Worm (Caenorhabditis elegans) whole organism, mixed stage, embryonic: Measurements from ENCODE around the gene T25B9.12.

Experiments used
- M03D4.4 ChIP-seq: sonication (generic microtip); optimal IDR thresholded peaks from 2 replicates; lab custom pipeline; 2017; ENCODE audit warnings: mild to moderate bottlenecking, missing genetic modification characterization, missing compliant biosample characterization
- bed-3 ChIP-seq: fragments of 200-800 bp; sonication (Bioruptor generic); optimal IDR thresholded peaks from 3 replicates; lab custom pipeline; 2018; ENCODE audit warnings: mild to moderate bottlenecking, missing genetic modification characterization, moderate library complexity, missing compliant biosample characterization
- blmp-1 ChIP-seq: fragments of 150-350 bp; optimal IDR thresholded peaks from 2 replicates; lab custom pipeline; 2014; ENCODE audit warnings: missing biosample characterization, missing genetic modification characterization
- ceh-39 ChIP-seq: fragments of 150-350 bp; optimal IDR thresholded peaks from 2 replicates; lab custom pipeline; 2014; ENCODE audit warnings: missing biosample characterization, missing genetic modification characterization
- ceh-83 ChIP-seq: fragments of 200-800 bp; sonication (Bioruptor generic); optimal IDR thresholded peaks from 2 replicates; lab custom pipeline; 2018; ENCODE audit warnings: mild to moderate bottlenecking, missing genetic modification characterization, missing compliant biosample characterization
- ces-1 ChIP-seq: fragments of 150-350 bp; optimal IDR thresholded peaks from 2 replicates; lab custom pipeline; 2014; ENCODE audit warnings: missing biosample characterization, missing genetic modification reagents, missing genetic modification characterization
- cnd-1 ChIP-seq: fragments of 200-800 bp; sonication (Bioruptor generic); optimal IDR thresholded peaks from 2 replicates; lab custom pipeline; 2018; ENCODE audit warnings: mild to moderate bottlenecking, missing genetic modification characterization, missing compliant biosample characterization
- elt-1 ChIP-seq: sonication (generic microtip); optimal IDR thresholded peaks from 2 replicates; lab custom pipeline; 2017; ENCODE audit warnings: missing genetic modification characterization, mild to moderate bottlenecking, missing compliant biosample characterization, antibody characterized with exemption, moderate library complexity, borderline replicate concordance; ENCODE audit not compliant: insufficient read depth
- elt-3 ChIP-seq: fragments of 150-350 bp; optimal IDR thresholded peaks from 2 replicates; lab custom pipeline; 2014; ENCODE audit warnings: missing biosample characterization, missing genetic modification characterization
- flh-1 ChIP-seq: fragments of 200-800 bp; sonication (Bioruptor generic); optimal IDR thresholded peaks from 2 replicates; lab custom pipeline; 2018; ENCODE audit warnings: mild to moderate bottlenecking, missing genetic modification characterization, moderate library complexity, missing compliant biosample characterization
- ham-2 ChIP-seq: fragments of 200-800 bp; sonication (Bioruptor generic); optimal IDR thresholded peaks from 2 replicates; lab custom pipeline; 2018; ENCODE audit warnings: mild to moderate bottlenecking, missing genetic modification characterization, missing compliant biosample characterization
- hlh-1 ChIP-seq: fragments of 150-350 bp; optimal IDR thresholded peaks from 2 replicates; lab custom pipeline; 2014; ENCODE audit warnings: missing biosample characterization, missing genetic modification reagents, missing genetic modification characterization
- lin-13 ChIP-seq: fragments of 150-350 bp; optimal IDR thresholded peaks from 2 replicates; lab custom pipeline; 2014; ENCODE audit warnings: missing biosample characterization, missing genetic modification characterization
- lin-32 ChIP-seq: fragments of 200-800 bp; sonication (Bioruptor generic); optimal IDR thresholded peaks from 2 replicates; lab custom pipeline; 2018; ENCODE audit warnings: mild to moderate bottlenecking, missing genetic modification characterization, missing compliant biosample characterization
- lsy-2 ChIP-seq: fragments of 150-350 bp; optimal IDR thresholded peaks from 2 replicates; lab custom pipeline; 2014; ENCODE audit warnings: missing biosample characterization, missing genetic modification characterization
- mab-5 ChIP-seq: fragments of 150-350 bp; optimal IDR thresholded peaks from 2 replicates; lab custom pipeline; 2014; ENCODE audit warnings: missing biosample characterization, missing genetic modification characterization
- mep-1 ChIP-seq: fragments of 150-350 bp; optimal IDR thresholded peaks from 2 replicates; lab custom pipeline; 2017; ENCODE audit warnings: missing biosample characterization, missing genetic modification reagents, missing genetic modification characterization, inconsistent platforms
- mls-2 ChIP-seq: sonication (generic microtip); optimal IDR thresholded peaks from 2 replicates; lab custom pipeline; 2016; ENCODE audit warnings: mild to moderate bottlenecking, missing genetic modification characterization, moderate library complexity, missing compliant biosample characterization
- nhr-12 ChIP-seq: fragments of 150-350 bp; optimal IDR thresholded peaks from 2 replicates; lab custom pipeline; 2014; ENCODE audit warnings: missing biosample characterization, missing genetic modification characterization
- nhr-2 ChIP-seq: fragments of 150-350 bp; optimal IDR thresholded peaks from 2 replicates; lab custom pipeline; 2014; ENCODE audit warnings: missing biosample characterization, missing genetic modification characterization
- nhr-237 ChIP-seq: fragments of 150-350 bp; optimal IDR thresholded peaks from 2 replicates; lab custom pipeline; 2014; ENCODE audit warnings: missing biosample characterization, missing genetic modification characterization
- nhr-28 ChIP-seq: fragments of 150-350 bp; optimal IDR thresholded peaks from 2 replicates; lab custom pipeline; 2014; ENCODE audit warnings: missing biosample characterization, missing genetic modification characterization
- nhr-76 ChIP-seq: sonication (generic microtip); optimal IDR thresholded peaks from 2 replicates; lab custom pipeline; 2017; ENCODE audit warnings: missing biosample characterization, missing genetic modification characterization
- pha-4 ChIP-seq: fragments of 150-350 bp; optimal IDR thresholded peaks from 2 replicates; lab custom pipeline; 2018; ENCODE audit warnings: missing biosample characterization, missing genetic modification reagents, missing genetic modification characterization
- sem-2 ChIP-seq: fragments of 200-800 bp; sonication (Bioruptor generic); optimal IDR thresholded peaks from 2 replicates; lab custom pipeline; 2018; ENCODE audit warnings: mild to moderate bottlenecking, missing genetic modification characterization, missing compliant biosample characterization
- snpc-4 ChIP-seq: fragments of 150-350 bp; optimal IDR thresholded peaks from 2 replicates; lab custom pipeline; 2014; ENCODE audit warnings: missing biosample characterization, missing genetic modification characterization
- sptf-1 ChIP-seq: sonication (generic microtip); optimal IDR thresholded peaks from 2 replicates; lab custom pipeline; 2017; ENCODE audit warnings: mild to moderate bottlenecking, missing genetic modification characterization, moderate library complexity, missing compliant biosample characterization
- tbx-8 ChIP-seq: fragments of 200-800 bp; sonication (Bioruptor generic); optimal IDR thresholded peaks from 2 replicates; lab custom pipeline; 2018; ENCODE audit warnings: mild to moderate bottlenecking, missing genetic modification characterization, moderate library complexity, missing compliant biosample characterization
- unc-39 ChIP-seq: fragments of 150-350 bp; optimal IDR thresholded peaks from 2 replicates; lab custom pipeline; 2014; ENCODE audit warnings: missing biosample characterization, missing genetic modification characterization
- unc-62 ChIP-seq: fragments of 150-350 bp; optimal IDR thresholded peaks from 2 replicates; lab custom pipeline; 2014; ENCODE audit warnings: missing biosample characterization, missing genetic modification reagents, missing genetic modification characterization
- zip-8 ChIP-seq: fragments of 150-350 bp; optimal IDR thresholded peaks from 2 replicates; lab custom pipeline; 2014; ENCODE audit warnings: missing biosample characterization, missing genetic modification characterization
- ztf-11 ChIP-seq: fragments of 150-350 bp; optimal IDR thresholded peaks from 2 replicates; lab custom pipeline; 2014; ENCODE audit warnings: missing biosample characterization, missing genetic modification characterization

Gene T25B9.12

ce11 chrIV:10786731-10787130 is 21.6 kb downstream of the T25B9.12 start, which contains the start of gene srd-7:
Gene srd-7, minus strand, starts transcription at chrIV:10786831.
- TF ChIP-seq flh-1 (no peak), sem-2 (GFP tag; lab: Kevin White, UChicago) (no peak), nhr-28 (no peak), nhr-76 (no peak), hlh-1 (tag; lab: Kevin White, UChicago) (no peak), lin-13 (tag; lab: Kevin White, UChicago) (no peak), lsy-2 (no peak), ham-2 (no peak), ces-1 (GFP tag; lab: Kevin White, UChicago) (no peak), elt-1 (tag; lab: Kevin White, UChicago) (no peak), cnd-1 (tag; lab: Kevin White, UChicago) (no peak), zip-8 (tag; lab: Kevin White, UChicago) (no peak), ztf-11 (tag; lab: Kevin White, UChicago) (no peak), ceh-39 (no peak), nhr-237 (no peak), bed-3 (GFP tag; lab: Kevin White, UChicago) (no peak), mep-1 (tag; lab: Kevin White, UChicago) (no peak), unc-62 (no peak), mab-5 (tag; lab: Kevin White, UChicago) (no peak), elt-3 (tag; lab: Kevin White, UChicago) (no peak)

DNA sequence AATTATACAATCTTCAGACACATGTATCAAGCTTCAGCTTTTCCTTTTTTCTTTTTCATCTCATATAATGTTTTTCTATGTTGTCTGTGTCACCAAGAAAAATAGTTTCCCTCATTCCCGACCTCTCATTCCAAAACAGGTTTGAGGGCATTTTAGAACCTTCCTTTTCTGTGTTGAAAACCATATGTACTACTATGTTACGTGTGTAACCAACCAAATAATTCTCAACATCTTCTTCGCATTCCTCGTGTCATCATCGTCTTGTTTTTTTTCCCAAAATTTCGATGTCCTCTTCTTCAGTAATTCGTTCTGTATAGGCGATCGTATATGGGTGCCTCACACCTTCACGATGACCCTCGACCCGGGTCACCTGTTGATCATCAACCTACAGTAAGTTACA is 25.2 kb downstream of the T25B9.12 start, which contains the start of gene pept-2:
TSS of gene pept-2 (plus strand) at position 301 of the 400 bp plus-strand sequence.
- TF ChIP-seq ztf-11 (tag; lab: Kevin White, UChicago) = no peak
- TF ChIP-seq sptf-1 = no peak
- no peak for TF ChIP-seq mep-1 (tag; lab: Kevin White, UChicago)
- no peak for TF ChIP-seq nhr-12 (tag; lab: Kevin White, UChicago)
- TF ChIP-seq unc-39 (tag; lab: Kevin White, UChicago) = no peak
- no peak for TF ChIP-seq nhr-76
- no peak for TF ChIP-seq ces-1 (GFP tag; lab: Kevin White, UChicago)
- no peak for TF ChIP-seq nhr-237
- TF ChIP-seq ceh-39 = no peak

DNA sequence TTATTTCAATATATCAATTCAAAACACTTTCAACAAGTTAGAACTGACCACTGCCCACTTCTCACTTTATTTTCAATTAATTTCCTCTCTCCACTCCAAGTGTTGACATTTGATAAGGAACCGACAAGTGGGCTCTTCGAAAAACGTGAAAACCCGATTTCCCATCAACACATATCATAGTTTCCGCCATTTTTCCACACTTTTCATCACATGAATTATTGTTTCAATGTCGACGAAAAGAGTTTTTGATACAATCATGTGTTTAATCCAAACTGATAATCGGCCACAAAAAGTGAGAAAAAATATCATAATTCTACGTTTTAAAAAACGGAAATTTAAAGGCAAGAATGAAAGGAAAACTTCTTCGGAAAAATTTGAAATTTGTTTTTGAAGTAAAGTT is 30.5 kb downstream of the T25B9.12 start:
- TF ChIP-seq sem-2 (GFP tag; lab: Kevin White, UChicago) (no peak), nhr-28 (no peak), bed-3 (GFP tag; lab: Kevin White, UChicago) (no peak), pha-4 (tag; lab: Kevin White, UChicago) (no peak), cnd-1 (tag; lab: Kevin White, UChicago) (no peak), M03D4.4 (tag; lab: Kevin White, UChicago) (no peak), lin-13 (tag; lab: Kevin White, UChicago) (no peak)
- TF ChIP-seq, all 35 proteins: peak for 0

DNA sequence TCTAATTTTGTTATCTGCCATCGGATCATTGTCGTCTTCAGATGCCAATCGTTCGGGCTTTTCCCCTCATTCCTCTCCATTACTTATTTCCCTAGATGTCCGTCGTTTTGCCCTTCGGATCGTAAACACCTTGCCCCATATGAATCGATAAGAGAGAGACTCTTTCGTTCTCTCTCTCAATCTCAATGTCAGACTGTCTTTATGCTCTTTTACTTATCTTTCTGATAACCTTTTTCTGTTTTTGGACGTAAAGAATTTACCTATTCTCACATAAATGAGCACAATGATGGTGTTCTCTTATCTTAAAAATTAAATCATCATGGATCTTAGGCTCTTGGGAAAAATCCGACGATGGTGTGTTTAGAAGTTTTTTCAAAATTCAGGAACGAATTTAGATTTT is 31.6 kb downstream of the T25B9.12 start:
- TF ChIP-seq lin-32 (GFP tag; lab: Kevin White, UChicago) (no peak), elt-1 (tag; lab: Kevin White, UChicago) (peak; percentile 57)

DNA sequence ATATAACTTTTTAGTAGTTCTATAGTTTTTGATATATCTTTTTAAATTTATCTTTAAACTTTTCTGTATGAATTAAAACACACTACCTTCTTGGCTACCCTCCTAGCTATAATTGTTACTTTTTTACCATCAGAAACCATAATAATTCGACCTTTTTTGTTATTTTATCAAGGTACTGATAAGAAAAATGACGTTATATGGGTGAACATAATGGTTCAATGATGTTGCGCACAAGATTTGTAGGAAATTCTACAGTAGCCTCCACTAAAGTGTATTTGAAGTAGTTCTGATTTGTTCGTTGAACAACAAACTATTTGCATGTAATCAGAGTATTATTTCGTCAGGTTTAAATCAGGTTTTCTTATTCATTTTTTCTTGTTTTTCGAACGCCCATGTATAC is 33.5 kb downstream of the T25B9.12 start:
- TF ChIP-seq hlh-1 (tag; lab: Kevin White, UChicago) = no peak
- TF ChIP-seq mep-1 (tag; lab: Kevin White, UChicago) = no peak
- no peak for TF ChIP-seq unc-62
- no peak for TF ChIP-seq nhr-28
- no peak for TF ChIP-seq nhr-76
- no peak for TF ChIP-seq nhr-237
- TF ChIP-seq ces-1 (GFP tag; lab: Kevin White, UChicago) = no peak
- TF ChIP-seq lsy-2 = no peak
- TF ChIP-seq M03D4.4 (tag; lab: Kevin White, UChicago) = no peak
- TF ChIP-seq bed-3 (GFP tag; lab: Kevin White, UChicago) = no peak
- TF ChIP-seq blmp-1 (tag; lab: Kevin White, UChicago) = no peak
- no peak for TF ChIP-seq snpc-4 (tag; lab: Kevin White, UChicago)
- TF ChIP-seq nhr-2 = no peak
- no peak for TF ChIP-seq sptf-1
- no peak for TF ChIP-seq tbx-8
- TF ChIP-seq ham-2 = no peak
- TF ChIP-seq cnd-1 (tag; lab: Kevin White, UChicago) = no peak
- TF ChIP-seq lin-13 (tag; lab: Kevin White, UChicago) = no peak
- TF ChIP-seq elt-3 (tag; lab: Kevin White, UChicago) = no peak

DNA sequence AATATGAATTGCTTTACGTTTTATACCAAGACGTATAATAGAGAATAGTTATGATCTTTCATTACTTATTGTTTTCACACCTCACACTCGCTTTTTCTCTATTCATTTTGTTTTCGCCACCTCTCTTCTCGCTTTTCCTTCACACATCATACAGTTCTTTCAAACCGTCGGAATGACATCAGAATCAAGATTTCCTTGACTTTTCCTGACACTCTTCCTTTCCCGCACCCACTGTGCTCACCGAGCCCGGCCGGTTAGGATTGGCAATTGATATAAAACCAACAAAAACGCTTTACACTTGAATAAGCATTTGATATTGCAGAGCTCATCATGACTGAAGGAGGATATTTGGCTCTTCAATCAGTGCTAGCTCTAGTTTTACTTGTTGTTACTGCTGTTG is 34.2 kb downstream of the T25B9.12 start, which contains the start of gene zipt-2.1:
TSS of gene zipt-2.1 (plus strand) at position 301 of the 400 bp plus-strand sequence.
- TF ChIP-seq mls-2 (no peak), nhr-76 (no peak), M03D4.4 (tag; lab: Kevin White, UChicago) (no peak), tbx-8 (no peak), sptf-1 (no peak), ceh-83 (GFP tag; lab: Kevin White, UChicago) (no peak), nhr-28 (no peak), elt-1 (tag; lab: Kevin White, UChicago) (no peak), bed-3 (GFP tag; lab: Kevin White, UChicago) (no peak), ham-2 (no peak), unc-62 (no peak), lin-32 (GFP tag; lab: Kevin White, UChicago) (no peak), sem-2 (GFP tag; lab: Kevin White, UChicago) (no peak), pha-4 (tag; lab: Kevin White, UChicago) (no peak), hlh-1 (tag; lab: Kevin White, UChicago) (no peak), elt-3 (tag; lab: Kevin White, UChicago) (no peak), mab-5 (tag; lab: Kevin White, UChicago) (no peak)
